Worm (Caenorhabditis elegans) whole organism, L3 larva: Measurements from ENCODE around the gene mlc-1.

Experiments used
- R02D3.7 ChIP-seq: fragments of 150-350 bp; optimal IDR thresholded peaks from 2 replicates; lab custom pipeline; 2014; ENCODE audit warnings: missing biosample characterization, missing genetic modification characterization
- ZK546.5 ChIP-seq: sonication (generic microtip); optimal IDR thresholded peaks from 2 replicates; lab custom pipeline; 2017; ENCODE audit warnings: missing biosample characterization, missing genetic modification characterization
- aly-2 ChIP-seq: fragments of 150-350 bp; optimal IDR thresholded peaks from 2 replicates; lab custom pipeline; 2014; ENCODE audit warnings: missing biosample characterization, missing genetic modification characterization
- ama-1 ChIP-seq: fragments of 150-350 bp; optimal IDR thresholded peaks from 2 replicates; lab custom pipeline; 2018
- ceh-82 ChIP-seq: fragments of 150-350 bp; optimal IDR thresholded peaks from 2 replicates; lab custom pipeline; 2014; ENCODE audit warnings: missing biosample characterization, missing genetic modification characterization
- ceh-9 ChIP-seq: sonication (generic microtip); optimal IDR thresholded peaks from 2 replicates; lab custom pipeline; 2018; ENCODE audit warnings: missing biosample characterization, missing genetic modification characterization
- egl-27 ChIP-seq: sonication (generic microtip); optimal IDR thresholded peaks from 4 replicates; lab custom pipeline; 2017; ENCODE audit warnings: missing biosample characterization, missing genetic modification reagents, missing genetic modification characterization
- egl-5 ChIP-seq: fragments of 150-350 bp; optimal IDR thresholded peaks from 2 replicates; lab custom pipeline; 2017; ENCODE audit warnings: missing biosample characterization, missing genetic modification reagents, missing genetic modification characterization, inconsistent platforms
- elt-1 ChIP-seq: fragments of 150-350 bp; optimal IDR thresholded peaks from 2 replicates; lab custom pipeline; 2014; ENCODE audit warnings: missing biosample characterization, missing genetic modification characterization
- elt-2 ChIP-seq: sonication (generic microtip); optimal IDR thresholded peaks from 2 replicates; lab custom pipeline; 2016; ENCODE audit warnings: missing genetic modification reagents, mild to moderate bottlenecking, missing genetic modification characterization, missing compliant biosample characterization
- elt-3 ChIP-seq, 3 experiments: fragments of 150-350 bp in 1 of 3; sonication (generic microtip) in 2 of 3; optimal IDR thresholded peaks; 2 replicates in 2 of 3; 4 replicates in 1 of 3; lab custom pipeline; 2014 to 2017; ENCODE audit warnings: missing biosample characterization in 3 of 3, missing genetic modification characterization in 3 of 3
- eor-1 ChIP-seq, 2 experiments: fragments of 150-350 bp; optimal IDR thresholded peaks; 2 replicates each; lab custom pipeline; 2014 to 2018; ENCODE audit warnings: missing biosample characterization in 2 of 2, missing genetic modification characterization in 2 of 2
- fkh-10 ChIP-seq: sonication (generic microtip); optimal IDR thresholded peaks from 2 replicates; lab custom pipeline; 2017; ENCODE audit warnings: missing biosample characterization, missing genetic modification reagents, missing genetic modification characterization
- fkh-2 ChIP-seq: fragments of 150-350 bp; optimal IDR thresholded peaks from 2 replicates; lab custom pipeline; 2014; ENCODE audit warnings: missing biosample characterization, missing genetic modification reagents, missing genetic modification characterization
- fos-1 ChIP-seq: fragments of 150-350 bp; optimal IDR thresholded peaks from 2 replicates; lab custom pipeline; 2014; ENCODE audit warnings: missing biosample characterization, missing genetic modification characterization
- hmg-11 ChIP-seq: sonication (generic microtip); optimal IDR thresholded peaks from 2 replicates; lab custom pipeline; 2016; ENCODE audit warnings: missing genetic modification characterization, missing compliant biosample characterization
- jun-1 ChIP-seq: fragments of 150-350 bp; optimal IDR thresholded peaks from 2 replicates; lab custom pipeline; 2014; ENCODE audit warnings: missing biosample characterization, missing genetic modification reagents, missing genetic modification characterization
- lin-15B ChIP-seq: fragments of 150-350 bp; optimal IDR thresholded peaks from 2 replicates; lab custom pipeline; 2014; ENCODE audit warnings: missing biosample characterization, missing genetic modification characterization
- lin-39 ChIP-seq: fragments of 150-350 bp; optimal IDR thresholded peaks from 2 replicates; lab custom pipeline; 2018; ENCODE audit warnings: missing biosample characterization, missing genetic modification reagents, missing genetic modification characterization
- lsy-12 ChIP-seq: sonication (generic microtip); optimal IDR thresholded peaks from 2 replicates; lab custom pipeline; 2016; ENCODE audit warnings: mild to moderate bottlenecking, missing genetic modification characterization, missing compliant biosample characterization
- mml-1 ChIP-seq: fragments of 150-350 bp; sonication (generic microtip); optimal IDR thresholded peaks from 3 replicates; lab custom pipeline; 2014; ENCODE audit warnings: missing biosample characterization, missing genetic modification characterization
- nfya-1 ChIP-seq: sonication (generic microtip); optimal IDR thresholded peaks from 2 replicates; lab custom pipeline; 2017; ENCODE audit warnings: missing genetic modification characterization, mild to moderate bottlenecking, missing compliant biosample characterization, antibody characterized with exemption, moderate library complexity; ENCODE audit not compliant: insufficient read depth
- nhr-11 ChIP-seq: fragments of 150-350 bp; optimal IDR thresholded peaks from 2 replicates; lab custom pipeline; 2014; ENCODE audit warnings: missing biosample characterization, missing genetic modification characterization
- nhr-12 ChIP-seq: fragments of 150-350 bp; optimal IDR thresholded peaks from 2 replicates; lab custom pipeline; 2014; ENCODE audit warnings: missing biosample characterization, missing genetic modification characterization
- nhr-237 ChIP-seq: fragments of 150-350 bp; optimal IDR thresholded peaks from 2 replicates; lab custom pipeline; 2014; ENCODE audit warnings: missing biosample characterization, missing genetic modification characterization
- nhr-25 ChIP-seq: sonication (generic microtip); optimal IDR thresholded peaks from 2 replicates; lab custom pipeline; 2017; ENCODE audit warnings: missing biosample characterization, missing genetic modification characterization
- nhr-28 ChIP-seq: fragments of 150-350 bp; optimal IDR thresholded peaks from 2 replicates; lab custom pipeline; 2014; ENCODE audit warnings: missing biosample characterization, missing genetic modification characterization
- nhr-43 ChIP-seq: sonication (generic microtip); optimal IDR thresholded peaks from 2 replicates; lab custom pipeline; 2016; ENCODE audit warnings: mild to moderate bottlenecking, missing genetic modification characterization, missing compliant biosample characterization; ENCODE audit not compliant: poor library complexity, severe bottlenecking
- nhr-77 ChIP-seq: fragments of 150-350 bp; optimal IDR thresholded peaks from 2 replicates; lab custom pipeline; 2014; ENCODE audit warnings: missing biosample characterization, missing genetic modification characterization
- pha-4 ChIP-seq: fragments of 150-350 bp; optimal IDR thresholded peaks from 2 replicates; lab custom pipeline; 2014; ENCODE audit warnings: missing biosample characterization, missing genetic modification reagents, missing genetic modification characterization
- pqm-1 ChIP-seq: fragments of 150-350 bp; optimal IDR thresholded peaks from 2 replicates; lab custom pipeline; 2017; ENCODE audit warnings: missing biosample characterization, missing genetic modification characterization, inconsistent platforms
- sea-2 ChIP-seq: fragments of 150-350 bp; sonication (generic microtip); optimal IDR thresholded peaks from 4 replicates; lab custom pipeline; 2014; ENCODE audit warnings: missing biosample characterization, missing genetic modification reagents, missing genetic modification characterization
- skn-1 ChIP-seq: fragments of 150-350 bp; optimal IDR thresholded peaks from 2 replicates; lab custom pipeline; 2014; ENCODE audit warnings: missing biosample characterization, missing genetic modification characterization
- snpc-4 ChIP-seq: fragments of 150-350 bp; optimal IDR thresholded peaks from 2 replicates; lab custom pipeline; 2014; ENCODE audit warnings: missing biosample characterization, missing genetic modification characterization
- tbx-2 ChIP-seq: sonication (generic microtip); optimal IDR thresholded peaks from 2 replicates; lab custom pipeline; 2016; ENCODE audit warnings: mild to moderate bottlenecking, missing genetic modification characterization, missing compliant biosample characterization
- unc-39 ChIP-seq: sonication (generic microtip); optimal IDR thresholded peaks from 4 replicates; lab custom pipeline; 2017; ENCODE audit warnings: missing biosample characterization, missing genetic modification characterization
- unc-62 ChIP-seq: fragments of 150-350 bp; sonication (generic microtip); optimal IDR thresholded peaks from 4 replicates; lab custom pipeline; 2014; ENCODE audit warnings: missing biosample characterization, missing genetic modification reagents, missing genetic modification characterization
- zag-1 ChIP-seq: fragments of 150-350 bp; optimal IDR thresholded peaks from 2 replicates; lab custom pipeline; 2014; ENCODE audit warnings: missing biosample characterization, missing genetic modification characterization
- ztf-11 ChIP-seq: fragments of 150-350 bp; optimal IDR thresholded peaks from 2 replicates; lab custom pipeline; 2014; ENCODE audit warnings: missing biosample characterization, missing genetic modification characterization
- ztf-4 ChIP-seq: fragments of 150-350 bp; optimal IDR thresholded peaks from 2 replicates; lab custom pipeline; 2014; ENCODE audit warnings: missing biosample characterization, missing genetic modification characterization

Gene mlc-1

DNA sequence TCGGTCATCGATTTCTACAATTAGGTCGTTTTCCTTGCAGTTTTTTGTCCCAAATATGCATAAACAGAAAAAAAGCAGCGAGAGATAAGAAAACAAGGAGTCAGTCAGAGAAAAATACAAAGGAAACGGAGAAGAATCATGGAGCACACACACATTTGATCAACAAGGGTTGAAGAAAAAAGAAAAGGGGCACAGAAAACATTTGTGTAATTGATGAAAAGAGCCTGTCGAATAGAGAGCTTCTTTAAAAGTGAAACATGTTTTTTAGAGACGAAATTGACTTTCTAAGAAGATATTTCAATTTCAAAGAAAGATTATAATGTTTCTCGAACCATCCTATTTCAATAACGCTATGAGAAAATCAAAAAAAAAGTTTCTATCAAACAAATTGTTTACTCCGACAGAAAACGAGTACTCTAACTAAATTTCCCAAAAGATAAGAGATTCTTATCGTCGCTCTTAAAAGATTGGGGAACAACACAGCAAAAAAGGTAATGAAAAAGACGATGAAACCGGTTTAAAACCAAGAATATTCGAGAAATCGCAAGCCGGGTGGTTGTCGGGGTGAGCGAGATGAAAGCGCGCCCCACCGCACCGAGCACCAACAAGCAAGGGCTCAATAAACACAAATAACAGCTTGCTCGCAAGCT is 15.6 kb downstream of the mlc-1 start, which contains the start of gene tps-1:
Gene tps-1, minus strand, starts transcription at position 14 of the 650 bp plus-strand sequence.
- TF ChIP-seq elt-1 = peak; percentile 9
- no peak for TF ChIP-seq hmg-11
- TF ChIP-seq lsy-12 (tag; lab: Kevin White, UChicago) = no peak
- no peak for TF ChIP-seq fkh-10
- TF ChIP-seq elt-2 (tag; lab: Kevin White, UChicago) = peak; percentile 53
- TF ChIP-seq pha-4 (tag; lab: Kevin White, UChicago) = peak; percentile 23
- TF ChIP-seq nfya-1 (tag; lab: Kevin White, UChicago) = no peak
- peak; percentile 2 for TF ChIP-seq lin-39 (tag; lab: Kevin White, UChicago)
- TF ChIP-seq fos-1 (tag; lab: Kevin White, UChicago) = no peak
- TF ChIP-seq nhr-25 (tag; lab: Kevin White, UChicago) = peak; percentile 10
- no peak for TF ChIP-seq eor-1 (tag; optimal IDR thresholded peaks at IDR 0.05; lab: Kevin White, UChicago)
- TF ChIP-seq aly-2 (tag; lab: Kevin White, UChicago) = no peak
- TF ChIP-seq unc-39 (tag; lab: Kevin White, UChicago) = no peak
- no peak for TF ChIP-seq lin-15B
- TF ChIP-seq jun-1 (tag; lab: Kevin White, UChicago) = no peak
- no peak for TF ChIP-seq pqm-1 (tag; lab: Kevin White, UChicago)

- TF ChIP-seq pha-4 (tag; lab: Kevin White, UChicago) = peak; percentile 21
- no peak for TF ChIP-seq zag-1
- TF ChIP-seq nhr-43 (tag; lab: Kevin White, UChicago) = no peak
- TF ChIP-seq elt-2 (tag; lab: Kevin White, UChicago) = peak; percentile 86
- no peak for TF ChIP-seq elt-3 (tag; optimal IDR thresholded peaks at IDR 0.05; lab: Kevin White, UChicago)
- TF ChIP-seq pqm-1 (tag; lab: Kevin White, UChicago) = peak; percentile 60
- no peak for TF ChIP-seq unc-39 (tag; lab: Kevin White, UChicago)
- TF ChIP-seq fkh-10 = no peak
Observed at ce11 chrX:17475974-17476373, 17.0 kb downstream of the mlc-1 start.

- peak; percentile 28 for TF ChIP-seq pqm-1 (tag; lab: Kevin White, UChicago)
- TF ChIP-seq elt-2 (tag; lab: Kevin White, UChicago) = peak; percentile 64
- TF ChIP-seq ama-1 = no peak
- no peak for TF ChIP-seq lin-15B
Observed at ce11 chrX:17478677-17479076, 19.7 kb downstream of the mlc-1 start.

DNA sequence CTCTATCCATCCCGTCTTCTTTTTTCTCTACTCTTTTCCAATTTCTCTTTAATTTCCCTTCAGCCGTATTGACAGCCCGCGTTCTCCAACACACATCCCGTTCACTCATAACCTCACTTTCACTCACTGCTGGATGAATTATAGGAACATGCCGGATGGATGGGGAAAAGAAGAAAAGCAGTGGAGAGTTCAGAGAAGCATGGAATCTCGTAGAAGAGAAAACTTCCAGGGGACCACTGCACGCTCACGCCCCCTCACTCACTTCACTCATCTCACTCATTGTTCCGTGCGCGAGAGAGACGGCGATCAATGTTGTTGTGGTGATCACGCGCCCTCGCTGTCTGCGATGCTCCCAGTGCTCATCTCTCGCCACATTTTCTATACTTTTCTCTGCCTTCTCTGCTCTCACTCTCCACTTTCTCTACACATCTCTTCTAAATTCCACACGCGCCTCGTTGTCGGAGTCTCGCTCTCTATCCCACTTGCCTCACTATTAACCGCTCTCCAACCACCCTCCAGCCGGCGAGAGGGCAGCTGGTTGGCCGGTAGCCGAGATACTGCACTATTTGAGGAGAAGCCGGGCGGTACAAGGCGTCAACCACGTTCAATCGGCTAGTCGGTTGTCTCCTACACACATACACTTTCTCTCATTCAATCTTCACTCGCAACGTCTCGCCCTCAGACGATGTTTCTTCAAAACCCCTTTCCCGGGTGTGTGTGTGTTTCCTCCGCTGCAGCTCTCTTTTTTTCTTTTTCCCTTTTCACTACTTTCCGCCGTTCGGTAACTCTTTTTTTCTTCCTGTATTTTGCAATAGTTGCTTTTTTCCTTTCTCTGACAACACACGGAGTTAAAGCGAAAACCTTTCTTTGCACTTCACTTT is 20.9 kb downstream of the mlc-1 start:
- TF ChIP-seq nhr-12 (tag; lab: Kevin White, UChicago) (no peak), fkh-10 (peak; percentile 86), nhr-43 (tag; lab: Kevin White, UChicago) (peak; percentile 68), egl-27 (tag; lab: Kevin White, UChicago) (peak; percentile 82), eor-1 (tag; optimal IDR thresholded peaks at IDR 0.05; lab: Kevin White, UChicago) (no peak), nhr-77 (tag; lab: Kevin White, UChicago) (no peak), unc-62 (GFP tag; lab: Kevin White, UChicago) (peak; percentile 89), fos-1 (tag; lab: Kevin White, UChicago) (no peak), snpc-4 (tag; lab: Kevin White, UChicago) (peak; percentile 62), pha-4 (tag; lab: Kevin White, UChicago) (peak; percentile 84), mml-1 (no peak), ztf-4 (peak; percentile 62), ZK546.5 (tag; lab: Kevin White, UChicago) (no peak), unc-39 (tag; lab: Kevin White, UChicago) (no peak), R02D3.7 (tag; lab: Kevin White, UChicago) (peak; percentile 27), egl-5 (peak; percentile 80), skn-1 (tag; lab: Kevin White, UChicago) (peak; percentile 59), nhr-25 (tag; lab: Kevin White, UChicago) (peak; percentile 79), nhr-28 (tag; lab: Kevin White, UChicago) (no peak), ztf-11 (no peak), elt-2 (tag; lab: Kevin White, UChicago) (peak; percentile 84), nhr-237 (no peak), sea-2 (no peak), ceh-9 (tag; lab: Kevin White, UChicago) (no peak), fkh-2 (tag; lab: Kevin White, UChicago) (no peak), nhr-11 (tag; lab: Kevin White, UChicago) (peak; percentile 44), tbx-2 (tag; lab: Kevin White, UChicago) (peak; percentile 85), hmg-11 (peak; percentile 93), ama-1 (peak; percentile 77), ceh-82 (no peak), zag-1 (peak; percentile 78), lsy-12 (tag; lab: Kevin White, UChicago) (peak; percentile 68), lin-15B (peak; percentile 19), lin-39 (tag; lab: Kevin White, UChicago) (peak; percentile 83), nfya-1 (tag; lab: Kevin White, UChicago) (peak; percentile 81), pqm-1 (tag; lab: Kevin White, UChicago) (peak; percentile 39)
